Worm (Caenorhabditis elegans): ENCODE data around the gene C33G8.2.

DNA sequence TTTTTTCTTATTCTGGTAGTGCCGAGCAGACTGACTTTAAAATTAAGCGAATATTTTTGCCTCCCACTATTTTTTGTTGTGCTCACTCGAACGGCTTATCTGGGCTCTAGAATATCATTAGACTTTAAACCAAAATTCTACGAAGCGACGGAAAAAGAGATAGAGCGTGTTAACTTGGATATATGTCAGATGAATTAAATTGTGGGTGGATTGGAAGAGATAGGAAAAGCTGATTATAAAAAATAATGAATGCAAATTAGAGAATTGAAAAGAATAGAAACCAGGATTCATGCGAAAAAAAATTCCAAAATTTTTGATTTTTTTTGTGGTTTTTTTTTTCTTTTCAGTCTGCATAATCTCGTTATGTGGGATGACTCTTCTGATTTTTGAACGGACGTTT is 12.2 kb downstream of the C33G8.2 start, which contains the start of gene F20A1.4:
- TF ChIP-seq pqm-1 (tag; optimal IDR thresholded peaks at IDR 0.05) (no peak), lsy-2 (tag; optimal IDR thresholded peaks at IDR 0.05) (no peak), nhr-11 (tag; optimal IDR thresholded peaks at IDR 0.05) (no peak), nhr-77 (tag; optimal IDR thresholded peaks at IDR 0.05) (no peak), elt-3 (tag; optimal IDR thresholded peaks at IDR 0.05) (no peak), aly-2 (tag; optimal IDR thresholded peaks at IDR 0.05) (no peak), lin-15B (tag; optimal IDR thresholded peaks at IDR 0.05) (no peak), egl-27 (tag; optimal IDR thresholded peaks at IDR 0.05) (no peak)

Data from whole organism, L1 larva.